Fruit fly (Drosophila melanogaster): ENCODE measurements around the gene CG6845.

DNA sequence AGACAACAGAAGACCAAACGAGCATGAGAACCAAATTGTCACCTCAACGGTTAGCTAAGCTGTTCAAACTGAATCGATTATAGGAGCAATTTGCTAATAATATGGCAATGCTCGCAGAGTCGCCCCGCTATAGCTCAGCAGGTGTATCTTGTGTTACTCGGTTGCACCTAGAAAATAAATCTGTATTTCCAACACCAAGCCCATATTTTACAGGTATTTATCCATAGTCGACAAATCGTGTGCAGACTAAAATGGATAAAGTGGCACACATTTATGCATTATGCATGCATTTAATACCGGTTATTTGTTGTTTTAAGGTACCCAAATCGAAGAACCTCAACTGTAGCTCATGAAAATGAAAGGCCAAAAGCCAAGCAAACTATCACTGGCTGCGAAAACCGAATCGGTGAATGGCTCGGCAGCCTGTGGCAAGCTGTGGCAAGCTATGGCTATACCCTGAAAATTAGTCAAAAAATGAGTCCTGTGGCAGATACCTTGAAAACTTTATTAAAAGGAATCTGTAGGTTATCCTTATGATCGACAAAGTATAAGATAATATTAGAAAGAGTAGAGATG is 32.8 kb downstream of the CG6845 start, which contains the start of gene Vdup1:
- no peak for TF ChIP-seq CG4496 (GFP tag; IDR thresholded peaks at IDR 0.05)
- TF ChIP-seq CG13204 (GFP tag; optimal IDR thresholded peaks at IDR 0.05): no peak
